Worm (Caenorhabditis elegans) whole organism, early embryonic: Measurements from ENCODE around the gene hnd-1.
A peak's percentile ranks its signal among the peaks of the same experiment; 100 is the strongest.

Experiments used
- B0310.2 ChIP-seq: sonication (generic microtip); optimal IDR thresholded peaks from 2 replicates; lab custom pipeline; 2016; ENCODE audit warnings: mild to moderate bottlenecking, missing genetic modification characterization, missing compliant biosample characterization
- F13C5.2 ChIP-seq: sonication (generic microtip); optimal IDR thresholded peaks from 2 replicates; lab custom pipeline; 2017; ENCODE audit warnings: mild to moderate bottlenecking, missing genetic modification characterization, inconsistent platforms, missing compliant biosample characterization
- aly-1 ChIP-seq: sonication (generic microtip); optimal IDR thresholded peaks from 2 replicates; lab custom pipeline; 2016; ENCODE audit warnings: missing genetic modification characterization, missing compliant biosample characterization
- ama-1 ChIP-seq: fragments of 150-350 bp; optimal IDR thresholded peaks from 2 replicates; lab custom pipeline; 2014
- ceh-13 ChIP-seq: fragments of 200-800 bp; sonication (Bioruptor generic); optimal IDR thresholded peaks from 2 replicates; lab custom pipeline; 2018; ENCODE audit warnings: mild to moderate bottlenecking, missing genetic modification characterization, missing compliant biosample characterization
- ceh-36 ChIP-seq: sonication (generic microtip); optimal IDR thresholded peaks from 2 replicates; lab custom pipeline; 2016; ENCODE audit warnings: missing genetic modification characterization, inconsistent platforms, missing compliant biosample characterization
- ets-7 ChIP-seq: sonication (generic microtip); optimal IDR thresholded peaks from 2 replicates; lab custom pipeline; 2016; ENCODE audit warnings: missing genotype, missing genetic modification characterization, missing compliant biosample characterization
- flt-1 ChIP-seq: fragments of 200-800 bp; sonication (Bioruptor generic); IDR thresholded peaks from 2 replicates; pipeline ENCODE4 v1.3.6; 2022; ENCODE audit warnings: missing genetic modification characterization, missing compliant biosample characterization
- hmbx-1 ChIP-seq: sonication (generic microtip); optimal IDR thresholded peaks from 2 replicates; lab custom pipeline; 2016; ENCODE audit warnings: mild to moderate bottlenecking, missing genetic modification characterization, missing compliant biosample characterization
- hmg-4 ChIP-seq: fragments of 200-800 bp; sonication (Bioruptor generic); optimal IDR thresholded peaks from 2 replicates; lab custom pipeline; 2018; ENCODE audit warnings: mild to moderate bottlenecking, missing genetic modification characterization, missing compliant biosample characterization
- hnd-1 ChIP-seq: sonication (generic microtip); optimal IDR thresholded peaks from 2 replicates; lab custom pipeline; 2016; ENCODE audit warnings: missing genetic modification characterization, missing compliant biosample characterization
- pes-1 ChIP-seq: fragments of 200-800 bp; sonication (Bioruptor generic); IDR thresholded peaks from 2 replicates; pipeline ENCODE4 v1.3.6; 2022; ENCODE audit warnings: missing genetic modification reagents, missing genetic modification characterization, missing compliant biosample characterization
- scrt-1 ChIP-seq: fragments of 200-800 bp; sonication (Bioruptor generic); IDR thresholded peaks from 2 replicates; pipeline ENCODE4 v1.3.6; 2022; ENCODE audit warnings: missing genetic modification characterization, missing compliant biosample characterization
- sea-1 ChIP-seq: fragments of 200-800 bp; sonication (Bioruptor generic); conservative IDR thresholded peaks from 2 replicates; pipeline ENCODE4 v1.3.6; 2022; ENCODE audit warnings: missing genetic modification characterization, missing compliant biosample characterization
- tbx-11 ChIP-seq: fragments of 200-800 bp; sonication (Bioruptor generic); IDR thresholded peaks from 2 replicates; pipeline ENCODE4 v1.3.6; 2022; ENCODE audit warnings: missing genetic modification characterization, missing compliant biosample characterization
- tbx-37 ChIP-seq: fragments of 200-800 bp; sonication (Bioruptor generic); conservative IDR thresholded peaks from 2 replicates; pipeline ENCODE4 v1.3.6; 2022; ENCODE audit warnings: missing genetic modification reagents, missing genetic modification characterization, missing compliant biosample characterization
- tra-4 ChIP-seq: sonication (generic microtip); optimal IDR thresholded peaks from 2 replicates; lab custom pipeline; 2017; ENCODE audit warnings: missing genetic modification characterization, missing compliant biosample characterization

hnd-1 gene

ce11 chrX:11647165-11647564 lies 37.2 kb upstream of the hnd-1 start, which contains the start of gene T04F8.8:
TSS of gene T04F8.8 (plus strand) at chrX:11647465.
- TF ChIP-seq hnd-1 (tag; lab: Kevin White, UChicago) (no peak), flt-1 (GFP tag; lab: Robert Waterston, UW) (no peak), aly-1 (tag; lab: Kevin White, UChicago) (no peak), tra-4 (tag; lab: Kevin White, UChicago) (no peak), scrt-1 (GFP tag; lab: Robert Waterston, UW) (no peak), ceh-13 (GFP tag; lab: Kevin White, UChicago) (no peak), tbx-11 (no peak), pes-1 (no peak), tbx-37 (GFP tag; lab: Robert Waterston, UW) (no peak), B0310.2 (tag; lab: Kevin White, UChicago) (no peak), sea-1 (GFP tag; lab: Robert Waterston, UW) (no peak), hmbx-1 (tag; lab: Kevin White, UChicago) (no peak), F13C5.2 (tag; lab: Kevin White, UChicago) (no peak), ama-1 (lab: Kevin White, UChicago) (no peak)

- TF ChIP-seq tbx-37 (GFP tag; lab: Robert Waterston, UW): no peak
- no peak for TF ChIP-seq flt-1 (GFP tag; lab: Robert Waterston, UW)
- no peak for TF ChIP-seq pes-1
- TF ChIP-seq ceh-13 (GFP tag; lab: Kevin White, UChicago): no peak
- TF ChIP-seq sea-1 (GFP tag; lab: Robert Waterston, UW): no peak
- no peak for TF ChIP-seq hnd-1 (tag; lab: Kevin White, UChicago)
- TF ChIP-seq ama-1 (lab: Kevin White, UChicago): no peak
- TF ChIP-seq ets-7: no peak
- TF ChIP-seq B0310.2 (tag; lab: Kevin White, UChicago): no peak
- no peak for TF ChIP-seq tbx-11
- TF ChIP-seq scrt-1 (GFP tag; lab: Robert Waterston, UW): no peak
- TF ChIP-seq F13C5.2 (tag; lab: Kevin White, UChicago): no peak
- TF ChIP-seq tra-4 (tag; lab: Kevin White, UChicago): no peak
- no peak for TF ChIP-seq hmbx-1 (tag; lab: Kevin White, UChicago)
- no peak for TF ChIP-seq aly-1 (tag; lab: Kevin White, UChicago)
- no peak for TF ChIP-seq hmg-4 (GFP tag; lab: Kevin White, UChicago)
- no peak for TF ChIP-seq ceh-36 (tag; lab: Kevin White, UChicago)
Observed at ce11 chrX:11650751-11651150, 33.6 kb upstream of the hnd-1 start, which contains the start of gene cutl-11. TSS of gene cutl-11 (minus strand) at chrX:11650851.

ce11 chrX:11656519-11657006 lies 27.8 kb upstream of the hnd-1 start, which contains the start of gene T04F8.2:
TSS of gene T04F8.2 (minus strand) at chrX:11656569.
- TF ChIP-seq ceh-13 (GFP tag; lab: Kevin White, UChicago) (no peak), aly-1 (tag; lab: Kevin White, UChicago) (no peak), flt-1 (GFP tag; lab: Robert Waterston, UW) (no peak), hmg-4 (GFP tag; lab: Kevin White, UChicago) (no peak), tra-4 (tag; lab: Kevin White, UChicago) (no peak), B0310.2 (tag; lab: Kevin White, UChicago) (no peak), pes-1 (no peak), hnd-1 (tag; lab: Kevin White, UChicago) (no peak), ets-7 (no peak), hmbx-1 (tag; lab: Kevin White, UChicago) (no peak), ama-1 (lab: Kevin White, UChicago) (no peak), sea-1 (GFP tag; lab: Robert Waterston, UW) (no peak), tbx-37 (GFP tag; lab: Robert Waterston, UW) (no peak), ceh-36 (tag; lab: Kevin White, UChicago) (no peak), F13C5.2 (tag; lab: Kevin White, UChicago) (no peak), scrt-1 (GFP tag; lab: Robert Waterston, UW) (no peak), tbx-11 (no peak)

ce11 chrX:11658331-11658730 lies 26.0 kb upstream of the hnd-1 start, which contains the start of gene T04F8.3:
TSS of gene T04F8.3 (plus strand) at chrX:11658631.
- no peak for TF ChIP-seq tra-4 (tag; lab: Kevin White, UChicago)

- TF ChIP-seq pes-1: no peak
Observed at ce11 chrX:11661625-11662024, 22.7 kb upstream of the hnd-1 start, which contains the start of gene sfxn-1.5. TSS of gene sfxn-1.5 (minus strand) at chrX:11661660.

ce11 chrX:11662069-11662468 lies 22.3 kb upstream of the hnd-1 start:
- TF ChIP-seq scrt-1 (GFP tag; lab: Robert Waterston, UW) (no peak), hnd-1 (tag; lab: Kevin White, UChicago) (no peak)

ce11 chrX:11662557-11662956 lies 21.8 kb upstream of the hnd-1 start:
- TF ChIP-seq B0310.2 (tag; lab: Kevin White, UChicago) (no peak), ceh-13 (GFP tag; lab: Kevin White, UChicago) (no peak), tra-4 (tag; lab: Kevin White, UChicago) (no peak), ceh-36 (tag; lab: Kevin White, UChicago) (peak; percentile 8), F13C5.2 (tag; lab: Kevin White, UChicago) (no peak), hmbx-1 (tag; lab: Kevin White, UChicago) (no peak), tbx-37 (GFP tag; lab: Robert Waterston, UW) (no peak), flt-1 (GFP tag; lab: Robert Waterston, UW) (0 out of 2 replicates have a peak, but pooled peaks have one; percentile 16), hmg-4 (GFP tag; lab: Kevin White, UChicago) (peak; percentile 43)

- TF ChIP-seq hnd-1 (tag; lab: Kevin White, UChicago) (no peak), ets-7 (no peak), sea-1 (GFP tag; lab: Robert Waterston, UW) (no peak), hmbx-1 (tag; lab: Kevin White, UChicago) (no peak), tra-4 (tag; lab: Kevin White, UChicago) (no peak), ceh-13 (GFP tag; lab: Kevin White, UChicago) (no peak), F13C5.2 (tag; lab: Kevin White, UChicago) (no peak), tbx-11 (no peak), scrt-1 (GFP tag; lab: Robert Waterston, UW) (no peak), aly-1 (tag; lab: Kevin White, UChicago) (no peak), hmg-4 (GFP tag; lab: Kevin White, UChicago) (no peak), B0310.2 (tag; lab: Kevin White, UChicago) (no peak)
Observed at ce11 chrX:11664184-11664583, 20.2 kb upstream of the hnd-1 start.
